Worm (Caenorhabditis elegans): ENCODE measurements around the gene T24F1.7.

- no peak for TF ChIP-seq ceh-82 (tag; optimal IDR thresholded peaks at IDR 0.05)
- TF ChIP-seq Y48G9A.11 (GFP tag; IDR thresholded peaks at IDR 0.05): no peak
- TF ChIP-seq dmd-6 (GFP tag; IDR thresholded peaks at IDR 0.05): no peak
- TF ChIP-seq nhr-76 (tag; optimal IDR thresholded peaks at IDR 0.05): no peak
- no peak for TF ChIP-seq ceh-28 (tag; optimal IDR thresholded peaks at IDR 0.05)
- TF ChIP-seq sdz-12 (GFP tag; optimal IDR thresholded peaks at IDR 0.05): no peak
- TF ChIP-seq zag-1 (tag; optimal IDR thresholded peaks at IDR 0.05): no peak
Measured at ce11 chrII:11276879-11277278, 35.4 kb upstream of the T24F1.7 start.
